Fruit fly (Drosophila melanogaster): ENCODE measurements around the gene bowl.

The bowl gene

DNA sequence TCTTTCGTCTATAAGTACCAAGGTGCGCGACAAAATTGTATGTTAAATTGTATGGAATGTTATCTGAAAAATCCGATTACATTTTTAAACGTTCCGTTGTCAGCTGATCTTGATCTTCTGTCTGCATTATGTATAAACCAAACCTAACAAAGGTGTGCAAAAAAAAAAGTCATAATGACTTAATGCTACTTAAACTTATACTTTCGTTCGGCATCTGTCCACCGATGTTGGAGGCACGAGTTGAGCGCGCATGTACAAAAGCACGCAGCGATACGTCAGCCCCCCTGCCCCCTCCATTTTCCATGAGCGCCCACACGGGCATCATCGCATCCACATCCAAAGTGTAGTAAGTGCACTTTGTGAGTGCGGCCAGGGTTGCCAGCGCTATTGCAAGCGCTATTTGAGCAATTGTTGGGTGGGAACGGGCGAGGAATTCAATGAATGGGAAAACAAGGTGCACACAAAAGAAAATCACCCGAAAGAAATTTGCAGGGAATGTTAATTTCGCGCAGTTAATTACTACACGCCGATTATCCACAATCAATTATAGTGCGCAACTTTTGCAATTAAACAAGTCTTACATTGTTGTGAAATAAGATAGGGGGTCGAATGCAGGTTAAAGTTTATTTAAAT is 33.3 kb downstream of the bowl start (continued):
- TF ChIP-seq caup (GFP tag; optimal IDR thresholded peaks at IDR 0.05; ENCODE audit: severe bottlenecking) (peak; percentile 98), bab2 (GFP tag; optimal IDR thresholded peaks at IDR 0.05) (peak; percentile 98), slp2 (GFP tag; optimal IDR thresholded peaks at IDR 0.05) (peak; percentile 98), CG2712 (tag; optimal IDR thresholded peaks at IDR 0.05) (peak; percentile 99), CG18619 (GFP tag; optimal IDR thresholded peaks at IDR 0.05) (peak; percentile 96), sisA (GFP tag; IDR thresholded peaks at IDR 0.05) (peak; percentile 98), slou (GFP tag; optimal IDR thresholded peaks at IDR 0.05) (peak; percentile 88)

DNA sequence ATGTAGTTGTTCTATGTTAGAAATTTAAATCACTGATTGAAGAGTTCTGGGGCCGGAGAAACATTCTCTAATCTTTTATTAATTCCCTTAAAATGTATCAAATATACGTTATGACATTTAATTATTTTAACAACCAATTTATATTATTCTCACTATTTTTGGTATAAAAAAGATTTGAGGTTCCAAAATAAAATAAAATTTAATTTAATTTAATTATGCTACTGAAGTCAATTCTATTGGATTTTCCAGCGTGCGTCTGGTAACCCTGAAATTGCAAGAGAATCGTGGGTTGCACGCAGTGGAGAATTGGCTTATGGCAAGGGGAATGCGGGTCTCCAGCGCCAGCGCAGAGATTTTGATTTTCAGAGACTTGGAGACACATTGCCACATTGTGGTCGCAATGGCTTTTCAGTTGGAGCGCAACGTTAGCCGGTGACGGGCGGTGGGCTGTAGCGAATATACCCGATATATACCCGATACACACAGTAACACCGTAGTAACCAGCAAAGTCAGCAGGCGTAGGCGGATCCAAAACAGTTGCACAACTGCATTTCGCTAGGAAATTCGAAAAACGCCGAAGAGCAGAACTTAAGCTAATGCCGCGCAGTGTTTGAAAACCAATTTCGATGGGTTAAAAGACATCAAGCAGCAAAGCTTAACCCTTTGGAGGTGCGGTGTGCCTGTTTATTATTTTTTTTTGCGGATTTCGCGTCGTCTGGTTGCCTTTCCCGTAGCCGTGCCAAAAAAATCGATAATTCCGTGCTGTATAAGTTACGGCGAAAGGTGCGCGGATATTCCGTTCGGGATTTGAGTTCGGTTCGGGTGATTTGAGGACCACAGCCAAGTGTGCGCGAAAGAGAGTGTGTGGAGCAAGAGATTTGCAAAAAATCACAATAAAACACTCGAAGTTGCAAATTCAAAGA is 34.0 kb downstream of the bowl start:
- no peak for TF ChIP-seq NC2α (GFP tag; optimal IDR thresholded peaks at IDR 0.05)
- TF ChIP-seq row (GFP tag; IDR thresholded peaks at IDR 0.05) = peak; percentile 29; the same call in 2 of the 3 replicates
- TF ChIP-seq CG8089 (GFP tag; optimal IDR thresholded peaks at IDR 0.05) = no peak
- TF ChIP-seq HLH3B (GFP tag; IDR thresholded peaks at IDR 0.05) = 0 out of 2 replicates have a peak, but pooled peaks have one; percentile 9
- no peak for TF ChIP-seq ftz-f1 (GFP tag; optimal IDR thresholded peaks at IDR 0.05)
- no peak for TF ChIP-seq Lim3 (GFP tag; IDR thresholded peaks at IDR 0.05)
- TF ChIP-seq chm (GFP tag; IDR thresholded peaks at IDR 0.05) = peak; percentile 68
- no peak for TF ChIP-seq CG18764 (GFP tag; optimal IDR thresholded peaks at IDR 0.05)
- TF ChIP-seq luna (GFP tag; optimal IDR thresholded peaks at IDR 0.05) = no peak
- TF ChIP-seq CG1832 (GFP tag; optimal IDR thresholded peaks at IDR 0.05) = no peak
- TF ChIP-seq Dfd (GFP tag; optimal IDR thresholded peaks at IDR 0.05) = no peak
- no peak for TF ChIP-seq fd3F (GFP tag; optimal IDR thresholded peaks at IDR 0.05)
- TF ChIP-seq CG11093 (GFP tag; IDR thresholded peaks at IDR 0.05) = no peak
- TF ChIP-seq CG6813 (GFP tag; optimal IDR thresholded peaks at IDR 0.05) = peak; percentile 14
- TF ChIP-seq cad (GFP tag; optimal IDR thresholded peaks at IDR 0.05) = no peak
- TF ChIP-seq CG10267 (tag; optimal IDR thresholded peaks at IDR 0.05) = peak; percentile 27
- no peak for TF ChIP-seq cato (GFP tag; optimal IDR thresholded peaks at IDR 0.05; ENCODE audit: borderline replicate concordance)
- TF ChIP-seq CG1602 (GFP tag; optimal IDR thresholded peaks at IDR 0.05) = peak; percentile 37
- no peak for TF ChIP-seq lov (optimal IDR thresholded peaks at IDR 0.05)
- 0 out of 3 replicates have a peak, but pooled peaks have one; percentile 54 for TF ChIP-seq lov (GFP tag; IDR thresholded peaks at IDR 0.05)
- peak; percentile 78 for TF ChIP-seq CG11504 (tag; optimal IDR thresholded peaks at IDR 0.05)
- TF ChIP-seq CG12744 (GFP tag; optimal IDR thresholded peaks at IDR 0.05) = no peak
- TF ChIP-seq ssp (GFP tag; IDR thresholded peaks at IDR 0.05) = no peak
- peak; percentile 53; the same call in 1 of the 2 replicates for TF ChIP-seq H2.0 (GFP tag; IDR thresholded peaks at IDR 0.05)
- no peak for TF ChIP-seq Doc2 (GFP tag; IDR thresholded peaks at IDR 0.05)
- peak; percentile 52; the same call in 2 of the 3 replicates for TF ChIP-seq zfh1 (GFP tag; IDR thresholded peaks at IDR 0.05)
- TF ChIP-seq caup (GFP tag; optimal IDR thresholded peaks at IDR 0.05; ENCODE audit: severe bottlenecking) = no peak
- TF ChIP-seq salm (tag; optimal IDR thresholded peaks at IDR 0.05) = no peak
- 0 out of 2 replicates have a peak, but pooled peaks have one; percentile 38 for TF ChIP-seq rib (GFP tag; IDR thresholded peaks at IDR 0.05)
- TF ChIP-seq PHDP (tag; optimal IDR thresholded peaks at IDR 0.05) = no peak
- no peak for TF ChIP-seq tna (GFP tag; IDR thresholded peaks at IDR 0.05; ENCODE audit: partially characterized antibody)
- no peak for TF ChIP-seq dm (GFP tag; optimal IDR thresholded peaks at IDR 0.05)
- TF ChIP-seq eyg (GFP tag; optimal IDR thresholded peaks at IDR 0.05) = no peak
- TF ChIP-seq CG12236 (GFP tag; optimal IDR thresholded peaks at IDR 0.05) = no peak
- TF ChIP-seq CG7271 (tag; optimal IDR thresholded peaks at IDR 0.05) = no peak
- no peak for TF ChIP-seq gsb (GFP tag; IDR thresholded peaks at IDR 0.05)
- TF ChIP-seq CG6254 (GFP tag; optimal IDR thresholded peaks at IDR 0.05) = no peak
- no peak for TF ChIP-seq vfl (GFP tag; optimal IDR thresholded peaks at IDR 0.05)
- peak; percentile 38 for TF ChIP-seq Abd-B (GFP tag; optimal IDR thresholded peaks at IDR 0.05)
- no peak for TF ChIP-seq ac (GFP tag; optimal IDR thresholded peaks at IDR 0.05)
- 0 out of 2 replicates have a peak, but pooled peaks have one; percentile 17 for TF ChIP-seq hbn (GFP tag; IDR thresholded peaks at IDR 0.05; ENCODE audit: partially characterized antibody)

All from whole organism, embryonic.